Fruit fly (Drosophila melanogaster) whole organism, embryonic: ENCODE data around the gene cv-c.

Experiments used
- Ada2b ChIP-seq: fragments of 200-800 bp; sonication (Bioruptor generic); IDR thresholded peaks from 2 replicates; pipeline ENCODE4 v1.3.6; 2022; ENCODE audit warnings: missing biosample characterization, missing genetic modification characterization
- B-H1 ChIP-seq: fragments of 200-800 bp; sonication (Bioruptor generic); IDR thresholded peaks from 3 replicates; pipeline ENCODE4 v1.3.6; 2022; ENCODE audit warnings: missing biosample characterization, missing genetic modification characterization
- Bteb2 ChIP-seq: fragments of 200-800 bp; sonication (Bioruptor generic); optimal IDR thresholded peaks from 2 replicates; lab custom pipeline; 2016; ENCODE audit warnings: missing biosample characterization, missing genetic modification characterization
- CG12299 ChIP-seq: fragments of 200-800 bp; sonication (Bioruptor generic); optimal IDR thresholded peaks from 2 replicates; lab custom pipeline; 2018; ENCODE audit warnings: missing biosample characterization, mild to moderate bottlenecking, missing genetic modification characterization
- CG12744 ChIP-seq: fragments of 200-800 bp; sonication (Bioruptor generic); optimal IDR thresholded peaks from 2 replicates; lab custom pipeline; 2016; ENCODE audit warnings: missing biosample characterization, missing genetic modification characterization
- CG13775 ChIP-seq: fragments of 200-800 bp; sonication (Bioruptor generic); optimal IDR thresholded peaks from 3 replicates; lab custom pipeline; 2017; ENCODE audit warnings: missing biosample characterization, mild to moderate bottlenecking, missing genetic modification characterization
- CG15479 ChIP-seq: fragments of 200-800 bp; sonication (Bioruptor generic); optimal IDR thresholded peaks from 3 replicates; lab custom pipeline; 2019; ENCODE audit warnings: missing biosample characterization, mild to moderate bottlenecking, missing genetic modification characterization, moderate library complexity
- CG17912 ChIP-seq: fragments of 200-800 bp; sonication (Bioruptor generic); optimal IDR thresholded peaks from 2 replicates; lab custom pipeline; 2018; ENCODE audit warnings: missing biosample characterization, mild to moderate bottlenecking, missing genetic modification characterization
- CG18011 ChIP-seq: fragments of 200-800 bp; sonication (Bioruptor generic); optimal IDR thresholded peaks from 2 replicates; lab custom pipeline; 2017; ENCODE audit warnings: missing biosample characterization, missing genetic modification characterization, mild to moderate bottlenecking, moderate library complexity, missing genotype
- CG18764 ChIP-seq: fragments of 200-800 bp; sonication (Bioruptor generic); optimal IDR thresholded peaks from 3 replicates; lab custom pipeline; 2016; ENCODE audit warnings: missing biosample characterization, missing genetic modification characterization
- CG2129 ChIP-seq: fragments of 200-800 bp; sonication (Bioruptor generic); IDR thresholded peaks from 2 replicates; pipeline ENCODE4 v1.3.6; 2022; ENCODE audit warnings: missing biosample characterization, missing genetic modification characterization; ENCODE audit not compliant: partially characterized antibody
- CG3163 ChIP-seq: fragments of 200-800 bp; sonication (Bioruptor generic); optimal IDR thresholded peaks from 3 replicates; lab custom pipeline; 2016; ENCODE audit warnings: missing biosample characterization, missing genetic modification characterization
- CG32767 ChIP-seq: fragments of 200-800 bp; sonication (Bioruptor generic); IDR thresholded peaks from 2 replicates; pipeline ENCODE4 v1.3.6; 2022; ENCODE audit warnings: missing biosample characterization, missing genetic modification characterization
- CG32772 ChIP-seq: fragments of 200-800 bp; sonication (Bioruptor generic); IDR thresholded peaks from 2 replicates; pipeline ENCODE4 v1.3.6; 2022; ENCODE audit warnings: missing biosample characterization, missing genetic modification characterization
- CG4820 ChIP-seq: fragments of 200-800 bp; sonication (Bioruptor generic); optimal IDR thresholded peaks from 3 replicates; lab custom pipeline; 2016; ENCODE audit warnings: missing biosample characterization, missing genetic modification characterization
- CG7963 ChIP-seq: fragments of 200-800 bp; sonication (Bioruptor generic); IDR thresholded peaks from 3 replicates; pipeline ENCODE4 v1.3.6; 2022; ENCODE audit warnings: missing biosample characterization, missing genetic modification characterization; ENCODE audit not compliant: partially characterized antibody
- CG8359 ChIP-seq: fragments of 200-800 bp; sonication (Bioruptor generic); optimal IDR thresholded peaks from 2 replicates; lab custom pipeline; 2017; ENCODE audit warnings: missing biosample characterization, mild to moderate bottlenecking, missing genetic modification characterization, borderline replicate concordance
- CG9932 ChIP-seq: fragments of 200-800 bp; sonication (Bioruptor generic); IDR thresholded peaks from 2 replicates; pipeline ENCODE4 v1.3.6; 2022; ENCODE audit warnings: missing biosample characterization, missing genetic modification characterization
- D19A ChIP-seq: fragments of 200-800 bp; optimal IDR thresholded peaks from 3 replicates; lab custom pipeline; 2019; ENCODE audit warnings: missing biosample characterization, mild to moderate bottlenecking, missing genetic modification characterization, moderate library complexity
- ERR ChIP-seq: fragments of 200-800 bp; sonication (Bioruptor generic); optimal IDR thresholded peaks from 2 replicates; lab custom pipeline; 2016; ENCODE audit warnings: missing biosample characterization, missing genetic modification characterization
- Fer3 ChIP-seq: fragments of 200-800 bp; sonication (Bioruptor generic); optimal IDR thresholded peaks from 2 replicates; lab custom pipeline; 2018; ENCODE audit warnings: missing biosample characterization, mild to moderate bottlenecking, missing genetic modification characterization, moderate library complexity
- Lim3 ChIP-seq: fragments of 200-800 bp; sonication (Bioruptor generic); IDR thresholded peaks from 2 replicates; pipeline ENCODE4 v1.3.6; 2022; ENCODE audit warnings: missing biosample characterization, missing genetic modification characterization
- Lpt ChIP-seq: fragments of >200 bp; optimal IDR thresholded peaks from 2 replicates; lab custom pipeline; 2018; ENCODE audit warnings: missing biosample characterization, missing genetic modification characterization
- Scr ChIP-seq: fragments of 200-800 bp; sonication (Bioruptor generic); IDR thresholded peaks from 2 replicates; pipeline ENCODE4 v1.3.6; 2022; ENCODE audit warnings: missing biosample characterization, missing genetic modification characterization; ENCODE audit not compliant: partially characterized antibody
- Sry-β ChIP-seq: fragments of 200-800 bp; sonication (Bioruptor generic); optimal IDR thresholded peaks from 2 replicates; lab custom pipeline; 2018; ENCODE audit warnings: missing biosample characterization, mild to moderate bottlenecking, missing genetic modification characterization, moderate library complexity
- bab2 ChIP-seq: fragments of 200-800 bp; sonication (Bioruptor generic); optimal IDR thresholded peaks from 2 replicates; lab custom pipeline; 2016; ENCODE audit warnings: missing biosample characterization, missing genetic modification characterization
- cato ChIP-seq: fragments of 200-800 bp; sonication (Bioruptor generic); optimal IDR thresholded peaks from 2 replicates; lab custom pipeline; 2016; ENCODE audit warnings: missing biosample characterization, missing genetic modification characterization, borderline replicate concordance
- caup ChIP-seq: fragments of 200-800 bp; sonication (Bioruptor generic); optimal IDR thresholded peaks from 3 replicates; lab custom pipeline; 2017; ENCODE audit warnings: missing biosample characterization, mild to moderate bottlenecking, missing genetic modification characterization, moderate library complexity; ENCODE audit not compliant: severe bottlenecking
- cg ChIP-seq: fragments of 200-800 bp; sonication (Bioruptor generic); optimal IDR thresholded peaks from 3 replicates; lab custom pipeline; 2019; ENCODE audit warnings: missing biosample characterization, mild to moderate bottlenecking, missing genetic modification characterization, moderate library complexity
- chm ChIP-seq: fragments of 200-800 bp; sonication (Bioruptor generic); IDR thresholded peaks from 2 replicates; pipeline ENCODE4 v1.3.6; 2022; ENCODE audit warnings: missing biosample characterization, missing genetic modification characterization
- esg ChIP-seq: fragments of 200-800 bp; sonication (Bioruptor generic); conservative IDR thresholded peaks from 2 replicates; pipeline ENCODE4 v1.3.6; 2022; ENCODE audit warnings: missing biosample characterization, missing genetic modification characterization
- gfzf ChIP-seq: fragments of 200-800 bp; sonication (Bioruptor generic); optimal IDR thresholded peaks from 2 replicates; lab custom pipeline; 2016; ENCODE audit warnings: missing biosample characterization, mild to moderate bottlenecking, missing genetic modification characterization, moderate library complexity
- grau ChIP-seq: fragments of 200-800 bp; optimal IDR thresholded peaks from 3 replicates; lab custom pipeline; 2019; ENCODE audit warnings: missing biosample characterization, mild to moderate bottlenecking, missing genetic modification characterization, moderate library complexity
- ind ChIP-seq: fragments of 200-800 bp; sonication (Bioruptor generic); optimal IDR thresholded peaks from 3 replicates; lab custom pipeline; 2016; ENCODE audit warnings: missing biosample characterization, missing genetic modification characterization
- inv ChIP-seq: fragments of 200-800 bp; sonication (Bioruptor generic); IDR thresholded peaks from 2 replicates; pipeline ENCODE4 v1.3.6; 2022; ENCODE audit warnings: missing biosample characterization, missing genetic modification characterization; ENCODE audit not compliant: partially characterized antibody
- lab ChIP-seq: fragments of 200-800 bp; sonication (Bioruptor generic); optimal IDR thresholded peaks from 3 replicates; lab custom pipeline; 2017; ENCODE audit warnings: missing biosample characterization, missing genetic modification characterization, mild to moderate bottlenecking, moderate library complexity, missing genetic modification reagents
- nom ChIP-seq: fragments of 200-800 bp; sonication (Bioruptor generic); optimal IDR thresholded peaks from 2 replicates; lab custom pipeline; 2017; ENCODE audit warnings: missing biosample characterization, missing genetic modification characterization, mild to moderate bottlenecking, moderate library complexity, missing genetic modification reagents
- pzg ChIP-seq: fragments of 200-800 bp; sonication (Bioruptor generic); optimal IDR thresholded peaks from 3 replicates; lab custom pipeline; 2018; ENCODE audit warnings: missing biosample characterization, mild to moderate bottlenecking, missing genetic modification characterization, moderate library complexity
- repo ChIP-seq: fragments of 200-800 bp; sonication (Bioruptor generic); optimal IDR thresholded peaks from 2 replicates; lab custom pipeline; 2016; ENCODE audit warnings: missing biosample characterization, missing genetic modification characterization
- row ChIP-seq: fragments of 200-800 bp; sonication (Bioruptor generic); IDR thresholded peaks from 3 replicates; pipeline ENCODE4 v1.3.6; 2022; ENCODE audit warnings: missing biosample characterization, missing genetic modification characterization
- shn ChIP-seq: fragments of 200-800 bp; sonication (Bioruptor generic); optimal IDR thresholded peaks from 3 replicates; lab custom pipeline; 2016; ENCODE audit warnings: missing biosample characterization, missing genetic modification characterization
- so ChIP-seq: fragments of 200-800 bp; sonication (Bioruptor generic); IDR thresholded peaks from 3 replicates; pipeline ENCODE4 v1.3.6; 2022; ENCODE audit warnings: missing biosample characterization, missing genetic modification characterization
- sob ChIP-seq: fragments of 200-800 bp; sonication (Bioruptor generic); IDR thresholded peaks from 2 replicates; pipeline ENCODE4 v1.3.6; 2022; ENCODE audit warnings: missing biosample characterization, missing genetic modification characterization
- sug ChIP-seq: fragments of 200-800 bp; optimal IDR thresholded peaks from 2 replicates; lab custom pipeline; 2019; ENCODE audit warnings: missing biosample characterization, mild to moderate bottlenecking, missing genetic modification characterization, moderate library complexity
- tio ChIP-seq: fragments of 200-800 bp; sonication (Bioruptor generic); optimal IDR thresholded peaks from 2 replicates; lab custom pipeline; 2017; ENCODE audit warnings: missing biosample characterization, missing genetic modification characterization, inconsistent platforms
- usp ChIP-seq: fragments of >200 bp; optimal IDR thresholded peaks from 2 replicates; lab custom pipeline; 2017; ENCODE audit warnings: missing biosample characterization, missing genetic modification characterization
- vnd ChIP-seq: fragments of 200-800 bp; sonication (Bioruptor generic); IDR thresholded peaks from 3 replicates; pipeline ENCODE4 v1.3.6; 2022; ENCODE audit warnings: missing biosample characterization, missing genetic modification characterization; ENCODE audit not compliant: partially characterized antibody
- wek ChIP-seq: fragments of 200-800 bp; sonication (Bioruptor generic); optimal IDR thresholded peaks from 3 replicates; lab custom pipeline; 2018; ENCODE audit warnings: missing biosample characterization, mild to moderate bottlenecking, missing genetic modification characterization, moderate library complexity
- zen ChIP-seq: fragments of 200-800 bp; sonication (Bioruptor generic); optimal IDR thresholded peaks from 3 replicates; lab custom pipeline; 2018; ENCODE audit warnings: missing biosample characterization, mild to moderate bottlenecking, missing genetic modification characterization, moderate library complexity

The cv-c gene

DNA sequence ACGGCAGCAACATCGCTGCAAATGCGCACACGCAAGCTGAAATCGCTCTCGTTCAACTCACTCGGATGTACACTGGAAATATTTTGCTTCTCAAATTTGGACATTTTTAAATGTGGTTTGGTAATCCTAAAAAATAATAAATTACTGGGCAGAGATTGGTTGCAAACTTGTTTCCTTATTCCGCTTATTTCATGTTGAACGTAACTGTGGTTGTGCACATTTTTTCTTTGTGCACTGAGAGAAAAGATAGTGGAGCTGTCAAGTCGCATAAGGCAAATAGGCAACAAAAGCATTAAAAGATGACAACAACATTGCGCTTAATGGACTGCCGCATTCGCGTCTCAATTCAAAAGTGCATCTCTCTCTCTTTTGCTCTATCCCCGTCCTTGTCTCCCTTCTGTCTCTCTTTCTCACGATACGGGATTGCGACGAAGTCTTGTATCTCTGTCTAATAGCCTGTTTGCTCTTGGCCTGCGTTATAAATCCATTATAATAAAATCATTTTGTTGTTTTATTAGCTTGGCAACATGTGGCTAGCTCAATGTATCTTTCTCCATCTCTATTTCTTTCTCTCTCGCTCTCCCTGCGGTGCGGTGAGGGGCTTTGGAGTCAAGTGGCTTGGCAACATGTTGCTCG is 108.2 kb downstream of the cv-c start (continued):
- TF ChIP-seq CG32767 (GFP tag; lab: Robert Waterston, UW) (peak; percentile 94), sug (tag; lab: Kevin White, UChicago) (peak; percentile 33), Fer3 (peak; percentile 74), inv (GFP tag; lab: Robert Waterston, UW) (no peak), CG7963 (no peak), Sry-β (GFP tag; lab: Kevin White, UChicago) (peak; percentile 34), Ada2b (GFP tag; lab: Robert Waterston, UW) (peak; percentile 87), CG18011 (peak; percentile 82), sob (GFP tag; lab: Robert Waterston, UW) (peak; percentile 88), CG9932 (GFP tag; lab: Robert Waterston, UW) (peak; percentile 90), pzg (GFP tag; lab: Kevin White, UChicago) (no peak), CG3163 (GFP tag; lab: Kevin White, UChicago) (peak; percentile 89), ind (GFP tag; lab: Kevin White, UChicago) (peak; percentile 90), wek (peak; percentile 78), CG4820 (GFP tag; lab: Kevin White, UChicago) (peak; percentile 87), gfzf (no peak), lab (GFP tag; lab: Kevin White, UChicago) (peak; percentile 88), tio (peak; percentile 96), repo (peak; percentile 82), CG8359 (GFP tag; lab: Kevin White, UChicago) (peak; percentile 61), CG18764 (GFP tag; lab: Kevin White, UChicago) (peak; percentile 82), zen (tag; lab: Kevin White, UChicago) (peak; percentile 58), Lpt (GFP tag; lab: Kevin White, UChicago) (no peak), shn (GFP tag; lab: Kevin White, UChicago) (peak; percentile 95), CG12299 (tag; lab: Kevin White, UChicago) (peak; percentile 77), cato (GFP tag; lab: Kevin White, UChicago) (peak; percentile 94), esg (peak; percentile 96), CG32772 (GFP tag; lab: Robert Waterston, UW) (peak; percentile 90), Lim3 (GFP tag; lab: Robert Waterston, UW) (peak; percentile 94), D19A (tag; lab: Kevin White, UChicago) (peak; percentile 84), CG17912 (peak; percentile 61), row (GFP tag; lab: Robert Waterston, UW) (peak; percentile 96), B-H1 (GFP tag; lab: Robert Waterston, UW) (peak; percentile 88), CG15479 (GFP tag; lab: Kevin White, UChicago) (no peak), vnd (GFP tag; lab: Robert Waterston, UW) (peak; percentile 47; the same call in 1 of the 3 replicates), CG2129 (GFP tag; lab: Robert Waterston, UW) (no peak), chm (GFP tag; lab: Robert Waterston, UW) (peak; percentile 78), cg (peak; percentile 21), caup (GFP tag; lab: Kevin White, UChicago) (peak; percentile 80), usp (GFP tag; lab: Kevin White, UChicago) (no peak), grau (tag; lab: Kevin White, UChicago) (peak; percentile 92), bab2 (peak; percentile 92), ERR (GFP tag; lab: Kevin White, UChicago) (peak; percentile 93), nom (GFP tag; lab: Kevin White, UChicago) (peak; percentile 70), CG12744 (GFP tag; lab: Kevin White, UChicago) (peak; percentile 90), so (peak; percentile 95), CG13775 (GFP tag; lab: Kevin White, UChicago) (peak; percentile 93), Scr (GFP tag; lab: Robert Waterston, UW) (no peak), Bteb2 (GFP tag; lab: Kevin White, UChicago) (peak; percentile 93)
